Worm (Caenorhabditis elegans) whole organism, midembryonic: ENCODE measurements around the gene C45G9.12.

ENCODE experiments used
- T22C8.4 ChIP-seq: fragments of 200-800 bp; sonication (Bioruptor generic); IDR thresholded peaks from 2 replicates; pipeline ENCODE4 v1.3.6; 2022; ENCODE audit warnings: missing genetic modification characterization, missing compliant biosample characterization
- cog-1 ChIP-seq: sonication (generic microtip); optimal IDR thresholded peaks from 2 replicates; lab custom pipeline; 2016; ENCODE audit warnings: missing genetic modification characterization, missing compliant biosample characterization
- flt-1 ChIP-seq: fragments of 200-800 bp; sonication (Bioruptor generic); IDR thresholded peaks from 2 replicates; pipeline ENCODE4 v1.3.6; 2022; ENCODE audit warnings: missing genetic modification characterization, missing compliant biosample characterization
- klf-2 ChIP-seq: fragments of 200-800 bp; sonication (Bioruptor generic); conservative IDR thresholded peaks from 2 replicates; pipeline ENCODE4 v1.3.6; 2022; ENCODE audit warnings: missing genetic modification reagents, missing genetic modification characterization, missing compliant biosample characterization
- med-1 ChIP-seq: sonication (generic microtip); optimal IDR thresholded peaks from 2 replicates; lab custom pipeline; 2017; ENCODE audit warnings: missing genetic modification characterization, mild to moderate bottlenecking, missing compliant biosample characterization, antibody characterized with exemption, missing genetic modification reagents; ENCODE audit not compliant: insufficient read depth
- ref-1 ChIP-seq: fragments of 200-800 bp; sonication (Bioruptor generic); conservative IDR thresholded peaks from 2 replicates; pipeline ENCODE4 v1.3.6; 2022; ENCODE audit warnings: missing genetic modification reagents, missing genetic modification characterization, missing compliant biosample characterization
- tab-1 ChIP-seq: fragments of 200-800 bp; sonication (Bioruptor generic); IDR thresholded peaks from 2 replicates; pipeline ENCODE4 v1.3.6; 2022; ENCODE audit warnings: missing genetic modification characterization, missing compliant biosample characterization
- ztf-23 ChIP-seq: fragments of 200-800 bp; sonication (Bioruptor generic); IDR thresholded peaks from 2 replicates; pipeline ENCODE4 v1.3.6; 2022; ENCODE audit warnings: missing genetic modification reagents, missing genetic modification characterization, missing compliant biosample characterization
- ztf-29 ChIP-seq: fragments of 200-800 bp; sonication (Bioruptor generic); IDR thresholded peaks from 2 replicates; pipeline ENCODE4 v1.3.6; 2022; ENCODE audit warnings: missing genetic modification reagents, missing genetic modification characterization, missing compliant biosample characterization

Gene C45G9.12

ce11 chrIII:5071509-5071908, at the start of gene C45G9.12:
C45G9.12 (minus strand) TSS chrIII:5071609.
- no peak for TF ChIP-seq cog-1 (tag; lab: Kevin White, UChicago)
- TF ChIP-seq ztf-23 (GFP tag; lab: Robert Waterston, UW) = no peak
- TF ChIP-seq ref-1 (GFP tag; lab: Robert Waterston, UW) = no peak
- no peak for TF ChIP-seq flt-1 (GFP tag; lab: Robert Waterston, UW)
- no peak for TF ChIP-seq med-1 (GFP tag; lab: Kevin White, UChicago)
- no peak for TF ChIP-seq T22C8.4
- TF ChIP-seq tab-1 (GFP tag; lab: Robert Waterston, UW) = no peak

DNA sequence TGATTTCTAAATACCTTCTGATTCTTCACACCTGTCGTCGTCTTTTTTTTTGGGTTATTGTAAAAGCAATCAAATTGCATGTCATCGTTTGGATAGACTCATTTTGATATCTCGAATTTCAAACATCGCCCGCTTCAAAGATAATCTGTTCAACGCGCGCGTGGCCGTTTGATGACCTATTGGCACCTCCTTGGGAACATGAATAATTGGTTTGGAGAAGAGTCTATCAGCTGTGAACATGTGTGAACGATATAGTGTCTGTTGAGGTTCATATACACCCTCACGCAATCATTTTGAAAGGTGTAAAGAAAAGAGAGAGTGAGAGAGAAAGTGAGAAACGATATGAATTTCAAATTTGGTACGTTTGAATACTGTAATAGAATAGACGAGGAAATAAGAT, 49.2 kb upstream of the C45G9.12 start:
- no peak for TF ChIP-seq med-1 (GFP tag; lab: Kevin White, UChicago)
- TF ChIP-seq ref-1 (GFP tag; lab: Robert Waterston, UW) = no peak
- no peak for TF ChIP-seq ztf-29 (GFP tag; lab: Robert Waterston, UW)
- TF ChIP-seq cog-1 (tag; lab: Kevin White, UChicago) = no peak
- TF ChIP-seq ztf-23 (GFP tag; lab: Robert Waterston, UW) = no peak
- TF ChIP-seq klf-2 = no peak
- TF ChIP-seq T22C8.4 = no peak
- TF ChIP-seq tab-1 (GFP tag; lab: Robert Waterston, UW) = no peak
- no peak for TF ChIP-seq flt-1 (GFP tag; lab: Robert Waterston, UW)

ce11 chrIII:5119063-5119462, 47.7 kb upstream of the C45G9.12 start:
- TF ChIP-seq ref-1 (GFP tag; lab: Robert Waterston, UW) (no peak), T22C8.4 (no peak), klf-2 (no peak), med-1 (GFP tag; lab: Kevin White, UChicago) (no peak), ztf-29 (GFP tag; lab: Robert Waterston, UW) (no peak), flt-1 (GFP tag; lab: Robert Waterston, UW) (no peak), cog-1 (tag; lab: Kevin White, UChicago) (no peak), tab-1 (GFP tag; lab: Robert Waterston, UW) (no peak), ztf-23 (GFP tag; lab: Robert Waterston, UW) (no peak)

- TF ChIP-seq ref-1 (GFP tag; lab: Robert Waterston, UW) (no peak), klf-2 (no peak), med-1 (GFP tag; lab: Kevin White, UChicago) (no peak), ztf-23 (GFP tag; lab: Robert Waterston, UW) (no peak), cog-1 (tag; lab: Kevin White, UChicago) (no peak), T22C8.4 (no peak), tab-1 (GFP tag; lab: Robert Waterston, UW) (no peak), ztf-29 (GFP tag; lab: Robert Waterston, UW) (no peak), flt-1 (GFP tag; lab: Robert Waterston, UW) (no peak)
Measured at ce11 chrIII:5112998-5113397, 41.6 kb upstream of the C45G9.12 start.

DNA sequence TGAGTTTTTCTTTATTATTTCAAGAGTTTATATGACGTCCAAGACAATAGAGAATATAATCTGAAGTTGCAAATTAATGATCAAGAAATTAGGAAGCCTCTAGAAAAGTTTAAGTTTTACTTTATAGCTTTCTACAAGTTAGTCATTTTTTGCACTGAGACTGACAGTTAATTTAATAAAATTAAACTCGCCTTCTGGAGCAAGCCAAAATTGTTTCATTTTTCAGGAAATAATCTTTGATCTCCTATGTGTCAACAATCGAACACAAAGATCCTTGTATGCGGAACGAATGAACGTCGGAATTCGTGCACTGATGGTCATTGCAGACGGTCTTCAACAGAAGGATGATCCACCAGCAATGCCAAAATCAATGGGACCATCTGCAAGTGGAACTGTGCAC, 41.0 kb upstream of the C45G9.12 start:
- TF ChIP-seq ztf-29 (GFP tag; lab: Robert Waterston, UW) (no peak), ref-1 (GFP tag; lab: Robert Waterston, UW) (no peak), T22C8.4 (no peak), ztf-23 (GFP tag; lab: Robert Waterston, UW) (no peak), tab-1 (GFP tag; lab: Robert Waterston, UW) (no peak), klf-2 (no peak), med-1 (GFP tag; lab: Kevin White, UChicago) (no peak), flt-1 (GFP tag; lab: Robert Waterston, UW) (no peak), cog-1 (tag; lab: Kevin White, UChicago) (no peak)

- TF ChIP-seq T22C8.4 (no peak), ref-1 (GFP tag; lab: Robert Waterston, UW) (no peak), flt-1 (GFP tag; lab: Robert Waterston, UW) (no peak), cog-1 (tag; lab: Kevin White, UChicago) (no peak), tab-1 (GFP tag; lab: Robert Waterston, UW) (no peak), med-1 (GFP tag; lab: Kevin White, UChicago) (no peak), klf-2 (no peak), ztf-29 (GFP tag; lab: Robert Waterston, UW) (no peak), ztf-23 (GFP tag; lab: Robert Waterston, UW) (no peak)
Measured at ce11 chrIII:5109401-5109800, 38.0 kb upstream of the C45G9.12 start, which contains the start of gene sax-2. sax-2 (plus strand) TSS chrIII:5109701.

ce11 chrIII:5108746-5109145, 37.3 kb upstream of the C45G9.12 start:
- TF ChIP-seq med-1 (GFP tag; lab: Kevin White, UChicago) (no peak), flt-1 (GFP tag; lab: Robert Waterston, UW) (no peak), ztf-23 (GFP tag; lab: Robert Waterston, UW) (peak; percentile 57; the same call in 1 of the 2 replicates)

ce11 chrIII:5107959-5108358, 36.5 kb upstream of the C45G9.12 start:
- TF ChIP-seq klf-2 (0 out of 2 replicates have a peak, but pooled peaks have one; percentile 14), med-1 (GFP tag; lab: Kevin White, UChicago) (no peak)

DNA sequence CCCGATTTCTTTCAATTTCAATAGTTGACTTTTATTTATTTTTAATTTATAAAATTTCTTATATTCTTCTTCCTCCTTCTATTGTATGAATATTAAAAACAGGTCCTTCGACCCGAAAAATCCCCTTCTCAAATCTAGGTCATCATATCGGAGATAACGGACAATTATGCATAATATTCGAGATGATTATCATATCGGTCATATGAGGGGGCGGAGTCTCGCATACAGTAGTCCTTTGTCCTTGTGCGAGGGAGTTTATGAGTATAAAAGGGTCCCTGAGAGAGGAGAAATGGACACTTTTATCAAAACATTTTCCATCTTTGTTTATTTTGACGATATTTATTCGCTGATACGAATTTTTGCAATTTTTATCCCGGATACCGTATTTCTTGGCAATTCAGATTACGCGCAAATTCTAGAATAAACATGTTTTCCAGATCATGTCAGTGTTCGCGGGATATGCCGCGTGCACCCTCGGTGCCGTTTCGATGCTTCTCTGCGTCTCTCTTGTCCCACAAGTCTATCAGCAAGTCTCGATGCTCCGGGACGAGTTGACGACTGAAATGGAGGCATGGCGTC, 35.6 kb upstream of the C45G9.12 start, which contains the start of gene dpy-17:
dpy-17 (plus strand) TSS at position 438 of the 579 bp plus-strand sequence.
- no peak for TF ChIP-seq ztf-23 (GFP tag; lab: Robert Waterston, UW)
- no peak for TF ChIP-seq tab-1 (GFP tag; lab: Robert Waterston, UW)
- no peak for TF ChIP-seq ref-1 (GFP tag; lab: Robert Waterston, UW)
- TF ChIP-seq klf-2 = no peak
- TF ChIP-seq T22C8.4 = no peak
- TF ChIP-seq flt-1 (GFP tag; lab: Robert Waterston, UW) = no peak
- TF ChIP-seq cog-1 (tag; lab: Kevin White, UChicago) = no peak
- no peak for TF ChIP-seq ztf-29 (GFP tag; lab: Robert Waterston, UW)
- TF ChIP-seq med-1 (GFP tag; lab: Kevin White, UChicago) = no peak
